Worm (Caenorhabditis elegans) whole organism, L3 larva: ENCODE data around the gene ZK218.7.

Experiments
- ama-1 ChIP-seq: fragments of 150-350 bp; optimal IDR thresholded peaks from 2 replicates; lab custom pipeline; 2018
- elt-1 ChIP-seq: fragments of 150-350 bp; optimal IDR thresholded peaks from 2 replicates; lab custom pipeline; 2014; ENCODE audit warnings: missing biosample characterization, missing genetic modification characterization
- nhr-12 ChIP-seq: fragments of 150-350 bp; optimal IDR thresholded peaks from 2 replicates; lab custom pipeline; 2014; ENCODE audit warnings: missing biosample characterization, missing genetic modification characterization
- nhr-28 ChIP-seq: fragments of 150-350 bp; optimal IDR thresholded peaks from 2 replicates; lab custom pipeline; 2014; ENCODE audit warnings: missing biosample characterization, missing genetic modification characterization

ce11 chrV:17082718-17083117, 22.9 kb upstream of the ZK218.7 start, which contains the start of gene T05E12.9:
- TF ChIP-seq ama-1, result no peak
- no peak for TF ChIP-seq nhr-28 (tag; lab: Kevin White, UChicago)
- no peak for TF ChIP-seq nhr-12 (tag; lab: Kevin White, UChicago)
- no peak for TF ChIP-seq elt-1 (tag; lab: Kevin White, UChicago)
